Worm (Caenorhabditis elegans): ENCODE results near the gene T05A7.12.

DNA sequence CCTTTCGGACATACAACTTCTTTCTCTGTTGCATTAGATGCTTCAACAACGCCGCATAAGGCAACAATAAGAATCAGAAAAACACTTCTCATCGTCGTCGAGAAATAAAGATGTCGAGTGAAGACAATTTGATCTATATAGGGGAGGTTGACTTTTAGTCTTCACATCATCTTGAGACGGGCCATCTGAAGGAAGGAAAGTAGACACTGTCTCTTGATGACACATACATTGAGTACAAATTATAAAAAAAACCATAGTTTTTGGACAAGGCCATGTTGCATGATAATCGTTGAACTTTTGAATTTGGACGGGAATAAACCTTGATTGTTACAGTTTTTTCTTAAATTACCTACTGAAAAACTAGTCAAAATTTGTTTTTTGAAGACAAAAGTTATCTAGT is 41.4 kb downstream of the T05A7.12 start, which contains the start of gene clec-139:
- TF ChIP-seq lsy-2 (tag; optimal IDR thresholded peaks at IDR 0.05) (no peak), unc-62 (GFP tag; optimal IDR thresholded peaks at IDR 0.05) (no peak), pha-4 (tag; optimal IDR thresholded peaks at IDR 0.05) (no peak), sem-2 (GFP tag; optimal IDR thresholded peaks at IDR 0.05) (no peak), mls-2 (tag; optimal IDR thresholded peaks at IDR 0.05) (no peak), elt-3 (tag; optimal IDR thresholded peaks at IDR 0.05) (no peak), unc-39 (tag; optimal IDR thresholded peaks at IDR 0.05) (no peak), hlh-1 (tag; optimal IDR thresholded peaks at IDR 0.05) (no peak), sptf-1 (tag; optimal IDR thresholded peaks at IDR 0.05) (no peak), ztf-11 (tag; optimal IDR thresholded peaks at IDR 0.05) (no peak)
